Fruit fly (Drosophila melanogaster) S2 (cell line): ENCODE measurements around the gene CG7173.

Experiments used
- CG8478 ChIP-seq: fragments of >200 bp; optimal IDR thresholded peaks from 2 replicates; lab custom pipeline; 2018
- CTCF ChIP-seq, 2 experiments: fragments of >200 bp; optimal IDR thresholded peaks; 2 replicates each; lab custom pipeline; 2018

- TF ChIP-seq CTCF (optimal IDR thresholded peaks at IDR 0.05; lab: Kevin White, UChicago) (no peak), CG8478 (lab: Kevin White, UChicago) (no peak)
Observed at dm6 chr3L:21542059-21542458, 16.0 kb downstream of the CG7173 start, which contains the start of gene CG33290.
